Fruit fly (Drosophila melanogaster) whole organism, embryonic: Measurements from ENCODE around the gene CG46430.

Experiments
- CG10209 ChIP-seq: fragments of 200-800 bp; sonication (Bioruptor generic); optimal IDR thresholded peaks from 3 replicates; lab custom pipeline; 2017; ENCODE audit warnings: missing biosample characterization, mild to moderate bottlenecking, missing genetic modification characterization, missing genetic modification reagents
- CG11247 ChIP-seq: fragments of 200-800 bp; sonication (Bioruptor generic); IDR thresholded peaks from 2 replicates; pipeline ENCODE4 v1.3.6; 2022; ENCODE audit warnings: missing biosample characterization, missing genetic modification characterization
- CG11504 ChIP-seq: fragments of 200-800 bp; sonication (Bioruptor generic); optimal IDR thresholded peaks from 3 replicates; lab custom pipeline; 2019; ENCODE audit warnings: missing biosample characterization, mild to moderate bottlenecking, missing genetic modification characterization, moderate library complexity
- CG13894 ChIP-seq: fragments of 200-800 bp; sonication (Bioruptor generic); optimal IDR thresholded peaks from 3 replicates; lab custom pipeline; 2018; ENCODE audit warnings: missing biosample characterization, mild to moderate bottlenecking, missing genetic modification characterization, moderate library complexity
- CG14014 ChIP-seq: fragments of 200-800 bp; sonication (Bioruptor generic); IDR thresholded peaks from 2 replicates; pipeline ENCODE4 v1.3.6; 2022; ENCODE audit warnings: missing biosample characterization, missing genetic modification characterization
- CG14860 ChIP-seq: fragments of 200-800 bp; sonication (Bioruptor generic); IDR thresholded peaks from 3 replicates; pipeline ENCODE4 v1.3.6; 2022; ENCODE audit warnings: missing biosample characterization, missing genetic modification characterization; ENCODE audit not compliant: partially characterized antibody
- CG14965 ChIP-seq: fragments of 200-800 bp; sonication (Bioruptor generic); optimal IDR thresholded peaks from 2 replicates; lab custom pipeline; 2016; ENCODE audit warnings: missing biosample characterization, missing genetic modification characterization, borderline replicate concordance
- CG17186 ChIP-seq: fragments of 200-800 bp; sonication (Bioruptor generic); optimal IDR thresholded peaks from 3 replicates; lab custom pipeline; 2017; ENCODE audit warnings: missing biosample characterization, missing genetic modification reagents, missing genetic modification characterization
- CG17802 ChIP-seq: fragments of 200-800 bp; sonication (Bioruptor generic); optimal IDR thresholded peaks from 2 replicates; lab custom pipeline; 2018; ENCODE audit warnings: missing biosample characterization, mild to moderate bottlenecking, missing genetic modification characterization, moderate library complexity
- CG1792 ChIP-seq: fragments of 200-800 bp; sonication (Bioruptor generic); optimal IDR thresholded peaks from 2 replicates; lab custom pipeline; 2016; ENCODE audit warnings: missing biosample characterization, missing genetic modification characterization
- CG18011 ChIP-seq: fragments of 200-800 bp; sonication (Bioruptor generic); optimal IDR thresholded peaks from 2 replicates; lab custom pipeline; 2017; ENCODE audit warnings: missing biosample characterization, missing genetic modification characterization, mild to moderate bottlenecking, moderate library complexity, missing genotype
- CG18476 ChIP-seq: fragments of 200-800 bp; sonication (Bioruptor generic); optimal IDR thresholded peaks from 2 replicates; lab custom pipeline; 2016; ENCODE audit warnings: missing biosample characterization, mild to moderate bottlenecking, missing genetic modification characterization
- CG2202 ChIP-seq: fragments of 200-800 bp; sonication (Bioruptor generic); optimal IDR thresholded peaks from 2 replicates; lab custom pipeline; 2018; ENCODE audit warnings: missing biosample characterization, mild to moderate bottlenecking, missing genetic modification characterization
- CG3838 ChIP-seq: fragments of 200-800 bp; sonication (Bioruptor generic); optimal IDR thresholded peaks from 3 replicates; lab custom pipeline; 2016; ENCODE audit warnings: missing biosample characterization, missing genetic modification characterization
- CG4282 ChIP-seq: fragments of 200-800 bp; sonication (Bioruptor generic); optimal IDR thresholded peaks from 2 replicates; lab custom pipeline; 2016; ENCODE audit warnings: missing biosample characterization, missing genetic modification characterization
- CG9797 ChIP-seq: fragments of 200-800 bp; sonication (Bioruptor generic); optimal IDR thresholded peaks from 3 replicates; lab custom pipeline; 2018; ENCODE audit warnings: missing biosample characterization, mild to moderate bottlenecking, missing genetic modification characterization
- CG9932 ChIP-seq: fragments of 200-800 bp; sonication (Bioruptor generic); IDR thresholded peaks from 2 replicates; pipeline ENCODE4 v1.3.6; 2022; ENCODE audit warnings: missing biosample characterization, missing genetic modification characterization
- CoRest ChIP-seq: fragments of 200-800 bp; sonication (Bioruptor generic); optimal IDR thresholded peaks from 3 replicates; lab custom pipeline; 2018; ENCODE audit warnings: missing biosample characterization, mild to moderate bottlenecking, missing genetic modification characterization, moderate library complexity
- Dip3 ChIP-seq: fragments of 200-800 bp; sonication (Bioruptor generic); optimal IDR thresholded peaks from 3 replicates; lab custom pipeline; 2016; ENCODE audit warnings: missing biosample characterization, missing genetic modification characterization
- Fer3 ChIP-seq: fragments of 200-800 bp; sonication (Bioruptor generic); optimal IDR thresholded peaks from 2 replicates; lab custom pipeline; 2018; ENCODE audit warnings: missing biosample characterization, mild to moderate bottlenecking, missing genetic modification characterization, moderate library complexity
- Gsc ChIP-seq: fragments of 200-800 bp; sonication (Bioruptor generic); IDR thresholded peaks from 2 replicates; pipeline ENCODE4 v1.3.6; 2022; ENCODE audit warnings: missing biosample characterization, missing genetic modification characterization
- H15 ChIP-seq: fragments of 200-800 bp; sonication (Bioruptor generic); IDR thresholded peaks from 3 replicates; pipeline ENCODE4 v1.3.6; 2022; ENCODE audit warnings: missing biosample characterization, missing genetic modification characterization
- Lhr ChIP-seq: fragments of 200-800 bp; sonication (Bioruptor generic); optimal IDR thresholded peaks from 3 replicates; lab custom pipeline; 2017; ENCODE audit warnings: mild to moderate bottlenecking, missing biosample characterization, missing genetic modification reagents, missing genetic modification characterization
- Max ChIP-seq: fragments of 200-800 bp; sonication (Bioruptor generic); optimal IDR thresholded peaks from 2 replicates; lab custom pipeline; 2016; ENCODE audit warnings: missing biosample characterization, mild to moderate bottlenecking, missing genetic modification characterization
- Myb ChIP-seq: fragments of 200-800 bp; sonication (Bioruptor generic); optimal IDR thresholded peaks from 2 replicates; lab custom pipeline; 2016; ENCODE audit warnings: missing biosample characterization, missing genetic modification characterization
- NfI ChIP-seq: fragments of 200-800 bp; sonication (Bioruptor generic); optimal IDR thresholded peaks from 3 replicates; lab custom pipeline; 2018; ENCODE audit warnings: missing biosample characterization, mild to moderate bottlenecking, missing genetic modification characterization, moderate library complexity
- Oli ChIP-seq: fragments of 200-800 bp; sonication (Bioruptor generic); optimal IDR thresholded peaks from 2 replicates; lab custom pipeline; 2018; ENCODE audit warnings: missing biosample characterization, mild to moderate bottlenecking, missing genetic modification characterization, moderate library complexity
- PHDP ChIP-seq: fragments of 200-800 bp; sonication (Bioruptor generic); optimal IDR thresholded peaks from 3 replicates; lab custom pipeline; 2018; ENCODE audit warnings: missing biosample characterization, mild to moderate bottlenecking, missing genetic modification characterization, moderate library complexity
- Poxn ChIP-seq: fragments of 200-800 bp; sonication (Bioruptor generic); IDR thresholded peaks from 2 replicates; pipeline ENCODE4 v1.3.6; 2022; ENCODE audit warnings: missing biosample characterization, missing genetic modification characterization
- Rx ChIP-seq: fragments of 200-800 bp; sonication (Bioruptor generic); IDR thresholded peaks from 2 replicates; pipeline ENCODE4 v1.3.6; 2022; ENCODE audit warnings: missing biosample characterization, missing genetic modification characterization
- Stat92E ChIP-seq, 3 experiments: fragments of >200 bp in 2 of 3; fragments of 200-800 bp in 1 of 3; sonication (Bioruptor generic) in 1 of 3; optimal IDR thresholded peaks; 2 replicates each; lab custom pipeline; 2017 to 2019; ENCODE audit warnings: missing biosample characterization in 3 of 3, missing genetic modification characterization in 3 of 3, mild to moderate bottlenecking in 1 of 3, moderate library complexity in 1 of 3
- chif ChIP-seq, 2 experiments: fragments of 200-800 bp; sonication (Bioruptor generic); optimal IDR thresholded peaks; 3 replicates each; lab custom pipeline; 2016; ENCODE audit warnings: missing biosample characterization in 2 of 2, missing genetic modification characterization in 2 of 2
- chn ChIP-seq: fragments of 200-800 bp; sonication (Bioruptor generic); optimal IDR thresholded peaks from 2 replicates; lab custom pipeline; 2016; ENCODE audit warnings: missing biosample characterization, missing genetic modification characterization
- exex ChIP-seq: fragments of 200-800 bp; sonication (Bioruptor generic); optimal IDR thresholded peaks from 4 replicates; lab custom pipeline; 2018; ENCODE audit warnings: missing biosample characterization, mild to moderate bottlenecking, missing genetic modification characterization, moderate library complexity
- fd102C ChIP-seq: fragments of 200-800 bp; sonication (Bioruptor generic); optimal IDR thresholded peaks from 2 replicates; lab custom pipeline; 2018; ENCODE audit warnings: missing biosample characterization, mild to moderate bottlenecking, missing genetic modification characterization, moderate library complexity
- gce ChIP-seq: fragments of 200-800 bp; sonication (Bioruptor generic); IDR thresholded peaks from 3 replicates; pipeline ENCODE4 v1.3.6; 2022; ENCODE audit warnings: missing biosample characterization, missing genetic modification characterization
- insv ChIP-seq, 2 experiments: fragments of 200-800 bp; sonication (Bioruptor generic); optimal IDR thresholded peaks; 3 replicates each; lab custom pipeline; 2016 to 2018; ENCODE audit warnings: missing biosample characterization in 2 of 2, missing genetic modification characterization in 2 of 2
- luna ChIP-seq: fragments of 200-800 bp; sonication (Bioruptor generic); optimal IDR thresholded peaks from 2 replicates; lab custom pipeline; 2016; ENCODE audit warnings: missing biosample characterization, missing genetic modification characterization
- oc ChIP-seq: fragments of 200-800 bp; sonication (Bioruptor generic); optimal IDR thresholded peaks from 2 replicates; lab custom pipeline; 2018; ENCODE audit warnings: missing biosample characterization, mild to moderate bottlenecking, missing genetic modification characterization, moderate library complexity
- otp ChIP-seq: fragments of 200-800 bp; sonication (Bioruptor generic); IDR thresholded peaks from 3 replicates; pipeline ENCODE4, ENCODE4 v1.3.6; 2022; ENCODE audit warnings: missing biosample characterization, missing genetic modification characterization
- pita ChIP-seq: fragments of 200-800 bp; sonication (Bioruptor generic); optimal IDR thresholded peaks from 2 replicates; lab custom pipeline; 2017; ENCODE audit warnings: missing biosample characterization, mild to moderate bottlenecking, missing genetic modification characterization
- run ChIP-seq: fragments of 200-800 bp; sonication (Bioruptor generic); optimal IDR thresholded peaks from 3 replicates; lab custom pipeline; 2018; ENCODE audit warnings: missing biosample characterization, mild to moderate bottlenecking, missing genetic modification characterization
- seq ChIP-seq: fragments of 200-800 bp; sonication (Bioruptor generic); IDR thresholded peaks from 2 replicates; pipeline ENCODE4 v1.3.6; 2022; ENCODE audit warnings: missing biosample characterization, missing genetic modification characterization
- sug ChIP-seq: fragments of 200-800 bp; optimal IDR thresholded peaks from 2 replicates; lab custom pipeline; 2019; ENCODE audit warnings: missing biosample characterization, mild to moderate bottlenecking, missing genetic modification characterization, moderate library complexity
- tio ChIP-seq: fragments of 200-800 bp; sonication (Bioruptor generic); optimal IDR thresholded peaks from 2 replicates; lab custom pipeline; 2017; ENCODE audit warnings: missing biosample characterization, missing genetic modification characterization, inconsistent platforms
- vfl ChIP-seq: fragments of 200-800 bp; sonication (Bioruptor generic); optimal IDR thresholded peaks from 2 replicates; lab custom pipeline; 2016; ENCODE audit warnings: missing biosample characterization, missing genetic modification characterization
- vvl ChIP-seq: fragments of 200-800 bp; sonication (Bioruptor generic); IDR thresholded peaks from 2 replicates; pipeline ENCODE4 v1.3.6; 2022; ENCODE audit warnings: missing biosample characterization, missing genetic modification characterization
- wek ChIP-seq: fragments of 200-800 bp; sonication (Bioruptor generic); optimal IDR thresholded peaks from 3 replicates; lab custom pipeline; 2018; ENCODE audit warnings: missing biosample characterization, mild to moderate bottlenecking, missing genetic modification characterization, moderate library complexity

CG46430 gene

DNA sequence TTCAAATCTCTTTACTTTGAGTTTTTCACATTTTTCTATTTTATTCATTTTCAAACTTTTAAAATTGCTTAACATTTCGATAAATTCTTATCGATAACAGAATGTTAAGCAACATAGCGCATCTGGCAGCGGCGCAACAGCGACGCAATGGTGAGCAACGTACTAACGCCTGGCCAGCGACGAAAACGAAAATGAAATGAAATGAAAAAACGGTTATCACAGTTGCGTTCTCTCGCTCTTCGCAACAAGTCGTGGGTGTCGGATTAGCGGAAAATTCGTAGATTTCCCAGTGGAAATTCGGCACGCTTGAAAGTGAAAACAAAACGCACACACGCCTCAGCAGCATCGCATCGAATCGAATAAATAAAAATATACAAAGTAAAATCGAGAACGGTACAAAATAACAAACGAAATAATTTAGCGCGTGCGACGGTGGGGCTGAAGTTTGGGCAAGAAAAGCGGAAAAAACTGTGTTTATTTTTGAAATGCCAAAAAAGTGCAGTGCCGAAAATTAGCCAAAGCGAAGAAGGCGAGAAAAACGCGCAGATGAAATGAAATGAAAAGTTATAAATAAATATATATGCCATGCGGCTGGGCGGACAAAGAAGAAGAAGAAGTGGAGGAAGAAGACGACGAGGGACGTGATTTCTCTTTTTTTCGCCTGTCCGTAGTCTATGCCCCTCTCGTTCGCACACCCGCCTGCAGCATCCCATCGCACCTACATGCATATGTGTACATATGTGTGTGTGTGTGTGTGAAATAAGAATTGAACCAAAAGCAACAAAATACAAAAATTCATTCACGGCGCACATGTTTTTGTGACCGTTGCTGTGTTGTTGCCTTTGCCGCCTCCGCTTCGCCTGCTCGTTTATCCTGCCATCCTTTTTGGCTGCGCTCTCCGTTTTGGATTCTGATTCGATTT is 37.7 kb downstream of the CG46430 start (continued):
- TF ChIP-seq pita (GFP tag; lab: Kevin White, UChicago) (no peak), CG18011 (GFP tag; lab: Kevin White, UChicago) (no peak), vfl (GFP tag; lab: Kevin White, UChicago) (no peak), run (tag; lab: Kevin White, UChicago) (no peak), CG17186 (GFP tag; lab: Kevin White, UChicago) (peak; percentile 93), CG10209 (GFP tag; lab: Kevin White, UChicago) (no peak), Fer3 (tag; lab: Kevin White, UChicago) (no peak), exex (tag; lab: Kevin White, UChicago) (no peak), otp (peak; percentile 4; the same call in 1 of the 3 replicates), CG14965 (GFP tag; lab: Kevin White, UChicago) (no peak), Myb (GFP tag; lab: Kevin White, UChicago) (peak; percentile 74), CG3838 (GFP tag; lab: Kevin White, UChicago) (no peak), wek (GFP tag; lab: Kevin White, UChicago) (no peak), gce (no peak), vvl (GFP tag; lab: Robert Waterston, UW) (peak; percentile 68), tio (GFP tag; lab: Kevin White, UChicago) (no peak), Poxn (no peak), fd102C (GFP tag; lab: Kevin White, UChicago) (peak; percentile 19), Rx (no peak), CG9932 (peak; percentile 13; the same call in 1 of the 2 replicates), CoRest (tag; lab: Kevin White, UChicago) (peak; percentile 44), CG18476 (GFP tag; lab: Kevin White, UChicago) (peak; percentile 5), Max (GFP tag; lab: Kevin White, UChicago) (no peak), Lhr (GFP tag; lab: Kevin White, UChicago) (no peak), Dip3 (no peak), CG1792 (GFP tag; lab: Kevin White, UChicago) (no peak), CG9797 (GFP tag; lab: Kevin White, UChicago) (peak; percentile 57), CG11504 (peak; percentile 6), Oli (tag; lab: Kevin White, UChicago) (no peak), Stat92E (GFP tag; optimal IDR thresholded peaks at IDR 0.05; lab: Kevin White, UChicago) (no peak), CG2202 (tag; lab: Kevin White, UChicago) (peak; percentile 44), luna (no peak), CG4282 (peak; percentile 2), sug (tag; lab: Kevin White, UChicago) (peak; percentile 45), NfI (GFP tag; lab: Kevin White, UChicago) (peak; percentile 23), chn (GFP tag; lab: Kevin White, UChicago) (peak; percentile 34), CG14860 (GFP tag; lab: Robert Waterston, UW) (no peak; the same call in 2 of the 3 replicates), chif (GFP tag; optimal IDR thresholded peaks at IDR 0.05; lab: Kevin White, UChicago) (no peak), CG11247 (GFP tag; lab: Robert Waterston, UW) (peak; percentile 8; the same call in 1 of the 2 replicates), oc (peak; percentile 60), insv (GFP tag; optimal IDR thresholded peaks at IDR 0.05; lab: Kevin White, UChicago) (peak in 1 of 2 experiments; percentile 90), seq (GFP tag; lab: Robert Waterston, UW) (no peak), Gsc (GFP tag; lab: Robert Waterston, UW) (no peak), H15 (GFP tag; lab: Robert Waterston, UW) (no peak), CG17802 (tag; lab: Kevin White, UChicago) (no peak), CG14014 (no peak), CG13894 (tag; lab: Kevin White, UChicago) (peak; percentile 41), PHDP (tag; lab: Kevin White, UChicago) (peak; percentile 48)
